Worm (Caenorhabditis elegans) whole organism, mixed stage, embryonic: ENCODE results near the gene C07A9.13.
A peak's percentile ranks its signal among the peaks of the same experiment; 100 is the strongest.

ENCODE experiments used
- M03D4.4 ChIP-seq: sonication (generic microtip); optimal IDR thresholded peaks from 2 replicates; lab custom pipeline; 2017; ENCODE audit warnings: mild to moderate bottlenecking, missing genetic modification characterization, missing compliant biosample characterization
- bed-3 ChIP-seq: fragments of 200-800 bp; sonication (Bioruptor generic); optimal IDR thresholded peaks from 3 replicates; lab custom pipeline; 2018; ENCODE audit warnings: mild to moderate bottlenecking, missing genetic modification characterization, moderate library complexity, missing compliant biosample characterization
- blmp-1 ChIP-seq: fragments of 150-350 bp; optimal IDR thresholded peaks from 2 replicates; lab custom pipeline; 2014; ENCODE audit warnings: missing biosample characterization, missing genetic modification characterization
- ceh-39 ChIP-seq: fragments of 150-350 bp; optimal IDR thresholded peaks from 2 replicates; lab custom pipeline; 2014; ENCODE audit warnings: missing biosample characterization, missing genetic modification characterization
- ceh-43 ChIP-seq: fragments of 200-800 bp; sonication (Bioruptor generic); optimal IDR thresholded peaks from 2 replicates; lab custom pipeline; 2018; ENCODE audit warnings: mild to moderate bottlenecking, missing genetic modification characterization, moderate library complexity, missing compliant biosample characterization
- ceh-83 ChIP-seq: fragments of 200-800 bp; sonication (Bioruptor generic); optimal IDR thresholded peaks from 2 replicates; lab custom pipeline; 2018; ENCODE audit warnings: mild to moderate bottlenecking, missing genetic modification characterization, missing compliant biosample characterization
- ces-1 ChIP-seq: fragments of 150-350 bp; optimal IDR thresholded peaks from 2 replicates; lab custom pipeline; 2014; ENCODE audit warnings: missing biosample characterization, missing genetic modification reagents, missing genetic modification characterization
- drap-1 ChIP-seq: fragments of 200-800 bp; sonication (Bioruptor generic); optimal IDR thresholded peaks from 3 replicates; lab custom pipeline; 2018; ENCODE audit warnings: mild to moderate bottlenecking, missing genetic modification characterization, missing compliant biosample characterization
- elt-3 ChIP-seq: fragments of 150-350 bp; optimal IDR thresholded peaks from 2 replicates; lab custom pipeline; 2014; ENCODE audit warnings: missing biosample characterization, missing genetic modification characterization
- flh-1 ChIP-seq: fragments of 200-800 bp; sonication (Bioruptor generic); optimal IDR thresholded peaks from 2 replicates; lab custom pipeline; 2018; ENCODE audit warnings: mild to moderate bottlenecking, missing genetic modification characterization, moderate library complexity, missing compliant biosample characterization
- ham-2 ChIP-seq: fragments of 200-800 bp; sonication (Bioruptor generic); optimal IDR thresholded peaks from 2 replicates; lab custom pipeline; 2018; ENCODE audit warnings: mild to moderate bottlenecking, missing genetic modification characterization, missing compliant biosample characterization
- hlh-1 ChIP-seq: fragments of 150-350 bp; optimal IDR thresholded peaks from 2 replicates; lab custom pipeline; 2014; ENCODE audit warnings: missing biosample characterization, missing genetic modification reagents, missing genetic modification characterization
- lin-13 ChIP-seq: fragments of 150-350 bp; optimal IDR thresholded peaks from 2 replicates; lab custom pipeline; 2014; ENCODE audit warnings: missing biosample characterization, missing genetic modification characterization
- lin-32 ChIP-seq: fragments of 200-800 bp; sonication (Bioruptor generic); optimal IDR thresholded peaks from 2 replicates; lab custom pipeline; 2018; ENCODE audit warnings: mild to moderate bottlenecking, missing genetic modification characterization, missing compliant biosample characterization
- lsy-2 ChIP-seq: fragments of 150-350 bp; optimal IDR thresholded peaks from 2 replicates; lab custom pipeline; 2014; ENCODE audit warnings: missing biosample characterization, missing genetic modification characterization
- mls-2 ChIP-seq: sonication (generic microtip); optimal IDR thresholded peaks from 2 replicates; lab custom pipeline; 2016; ENCODE audit warnings: mild to moderate bottlenecking, missing genetic modification characterization, moderate library complexity, missing compliant biosample characterization
- nhr-12 ChIP-seq: fragments of 150-350 bp; optimal IDR thresholded peaks from 2 replicates; lab custom pipeline; 2014; ENCODE audit warnings: missing biosample characterization, missing genetic modification characterization
- nhr-2 ChIP-seq: fragments of 150-350 bp; optimal IDR thresholded peaks from 2 replicates; lab custom pipeline; 2014; ENCODE audit warnings: missing biosample characterization, missing genetic modification characterization
- pha-4 ChIP-seq: fragments of 150-350 bp; optimal IDR thresholded peaks from 2 replicates; lab custom pipeline; 2018; ENCODE audit warnings: missing biosample characterization, missing genetic modification reagents, missing genetic modification characterization
- sem-2 ChIP-seq: fragments of 200-800 bp; sonication (Bioruptor generic); optimal IDR thresholded peaks from 2 replicates; lab custom pipeline; 2018; ENCODE audit warnings: mild to moderate bottlenecking, missing genetic modification characterization, missing compliant biosample characterization
- snpc-4 ChIP-seq: fragments of 150-350 bp; optimal IDR thresholded peaks from 2 replicates; lab custom pipeline; 2014; ENCODE audit warnings: missing biosample characterization, missing genetic modification characterization
- tbx-8 ChIP-seq: fragments of 200-800 bp; sonication (Bioruptor generic); optimal IDR thresholded peaks from 2 replicates; lab custom pipeline; 2018; ENCODE audit warnings: mild to moderate bottlenecking, missing genetic modification characterization, moderate library complexity, missing compliant biosample characterization
- unc-120 ChIP-seq: sonication (generic microtip); optimal IDR thresholded peaks from 2 replicates; lab custom pipeline; 2017; ENCODE audit warnings: missing genetic modification characterization, missing compliant biosample characterization; ENCODE audit not compliant: poor library complexity, severe bottlenecking
- unc-39 ChIP-seq: fragments of 150-350 bp; optimal IDR thresholded peaks from 2 replicates; lab custom pipeline; 2014; ENCODE audit warnings: missing biosample characterization, missing genetic modification characterization
- unc-62 ChIP-seq: fragments of 150-350 bp; optimal IDR thresholded peaks from 2 replicates; lab custom pipeline; 2014; ENCODE audit warnings: missing biosample characterization, missing genetic modification reagents, missing genetic modification characterization
- zip-8 ChIP-seq: fragments of 150-350 bp; optimal IDR thresholded peaks from 2 replicates; lab custom pipeline; 2014; ENCODE audit warnings: missing biosample characterization, missing genetic modification characterization

The C07A9.13 gene

ce11 chrIII:9702665-9703252, 21.7 kb upstream of the C07A9.13 start:
- TF ChIP-seq ceh-43 (no peak), flh-1 (GFP tag; lab: Kevin White, UChicago) (no peak), drap-1 (GFP tag; lab: Kevin White, UChicago) (no peak), zip-8 (no peak), lsy-2 (no peak), mls-2 (tag; lab: Kevin White, UChicago) (no peak), ceh-39 (no peak), elt-3 (tag; lab: Kevin White, UChicago) (no peak), bed-3 (GFP tag; lab: Kevin White, UChicago) (no peak), ceh-83 (GFP tag; lab: Kevin White, UChicago) (no peak), hlh-1 (tag; lab: Kevin White, UChicago) (no peak), snpc-4 (tag; lab: Kevin White, UChicago) (no peak), lin-13 (tag; lab: Kevin White, UChicago) (no peak)

ce11 chrIII:9701798-9702197, 20.7 kb upstream of the C07A9.13 start:
- TF ChIP-seq unc-120 (tag; lab: Kevin White, UChicago) (peak; percentile 9), mls-2 (tag; lab: Kevin White, UChicago) (no peak)
- TF ChIP-seq, all 35 proteins: peak for 1

- TF ChIP-seq drap-1 (GFP tag; lab: Kevin White, UChicago), result peak; percentile 7
- peak; percentile 11 for TF ChIP-seq ham-2
- peak; percentile 59 for TF ChIP-seq unc-62 (GFP tag; lab: Kevin White, UChicago)
- no peak for TF ChIP-seq M03D4.4 (tag; lab: Kevin White, UChicago)
- peak; percentile 47 for TF ChIP-seq ces-1
- peak; percentile 68 for TF ChIP-seq nhr-2 (tag; lab: Kevin White, UChicago)
- no peak for TF ChIP-seq lin-13 (tag; lab: Kevin White, UChicago)
These were observed 19.1 kb upstream of the C07A9.13 start for ce11 chrIII:9700114-9700690.

DNA sequence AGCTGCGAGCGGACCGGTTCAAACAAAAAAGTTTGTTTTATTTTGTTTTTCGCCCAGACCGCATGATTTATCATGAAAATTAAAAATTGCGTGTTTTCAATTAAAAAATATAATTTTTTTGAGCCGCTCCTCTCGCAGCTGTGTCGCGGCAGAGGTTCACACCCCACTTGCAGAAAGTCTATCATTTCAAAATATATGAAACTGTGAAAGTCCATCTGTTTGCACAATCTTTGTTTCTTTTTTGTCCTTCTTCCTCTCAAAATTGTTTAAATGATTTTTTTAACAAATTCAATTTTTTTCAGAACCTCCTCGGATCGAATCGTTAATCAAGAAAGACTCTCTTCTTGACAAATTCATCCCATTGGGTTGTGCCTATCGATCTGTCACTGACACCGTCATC, 18.5 kb upstream of the C07A9.13 start, which contains the start of gene tlk-1:
Gene tlk-1, plus strand, starts transcription at position 301 of the 400 bp plus-strand sequence.
- TF ChIP-seq pha-4 (tag; lab: Kevin White, UChicago), result no peak
- TF ChIP-seq tbx-8 (GFP tag; lab: Kevin White, UChicago), result no peak
- TF ChIP-seq nhr-12 (tag; lab: Kevin White, UChicago), result no peak
- TF ChIP-seq sem-2 (GFP tag; lab: Kevin White, UChicago), result no peak
- no peak for TF ChIP-seq lin-32 (GFP tag; lab: Kevin White, UChicago)
- TF ChIP-seq M03D4.4 (tag; lab: Kevin White, UChicago), result no peak
- TF ChIP-seq bed-3 (GFP tag; lab: Kevin White, UChicago), result no peak
- no peak for TF ChIP-seq unc-39 (tag; lab: Kevin White, UChicago)

ce11 chrIII:9698635-9699396, 17.7 kb upstream of the C07A9.13 start:
- TF ChIP-seq ceh-39 (no peak), unc-62 (GFP tag; lab: Kevin White, UChicago) (peak; percentile 4), ces-1 (peak; percentile 22), pha-4 (tag; lab: Kevin White, UChicago) (no peak)

DNA sequence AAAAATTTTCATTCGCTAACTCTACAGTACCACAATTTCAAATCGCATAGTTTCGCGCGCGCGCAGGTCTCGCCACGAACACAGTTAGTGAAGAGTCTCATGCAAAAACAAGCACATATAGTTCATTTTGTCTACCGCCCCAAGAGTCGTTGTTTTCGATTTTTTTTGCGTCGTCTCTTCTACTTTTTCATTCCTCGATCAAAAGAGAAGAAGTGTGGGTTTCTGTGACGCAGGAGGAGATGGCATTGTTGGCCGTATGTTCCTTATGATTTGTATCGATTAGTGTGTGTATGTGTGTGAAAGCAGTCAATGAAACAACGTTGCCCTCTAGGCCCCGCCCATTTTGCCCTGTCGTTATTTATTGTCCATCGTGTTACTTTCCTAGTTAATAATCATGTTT, 16.8 kb upstream of the C07A9.13 start:
- TF ChIP-seq blmp-1 (tag; lab: Kevin White, UChicago), result no peak
- TF ChIP-seq sem-2 (GFP tag; lab: Kevin White, UChicago), result no peak
- TF ChIP-seq nhr-12 (tag; lab: Kevin White, UChicago), result no peak
- TF ChIP-seq pha-4 (tag; lab: Kevin White, UChicago), result no peak
- TF ChIP-seq M03D4.4 (tag; lab: Kevin White, UChicago), result no peak
